Worm (Caenorhabditis elegans): Measurements from ENCODE around the gene nhr-181.

DNA sequence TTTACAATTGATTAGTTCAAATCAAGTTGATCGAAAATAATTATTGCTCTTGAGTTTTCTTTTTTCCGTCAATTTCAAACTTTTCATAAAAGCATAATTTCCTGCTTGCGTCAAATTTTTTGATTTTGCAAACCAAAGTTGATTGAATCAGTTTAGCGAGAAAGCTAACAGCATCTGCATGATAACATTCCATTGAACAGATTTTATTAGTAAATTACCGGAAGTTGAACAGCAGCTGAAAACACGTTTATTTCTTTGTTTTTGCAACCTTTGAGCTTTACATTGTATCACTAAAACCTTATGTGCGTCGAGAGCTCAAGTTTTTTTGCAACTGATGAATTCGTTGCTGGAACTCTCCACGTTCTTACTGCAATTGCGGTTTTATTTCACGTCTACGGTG, 47.3 kb upstream of the nhr-181 start, which contains the start of gene srh-169:
- TF ChIP-seq rpc-1 (optimal IDR thresholded peaks at IDR 0.05) (no peak), rpc-1 (tag; optimal IDR thresholded peaks at IDR 0.05) (no peak), unc-130 (GFP tag; optimal IDR thresholded peaks at IDR 0.05) (no peak), somi-1 (GFP tag; optimal IDR thresholded peaks at IDR 0.05) (no peak), madf-8 (GFP tag; conservative IDR thresholded peaks at IDR 0.05) (no peak), repo-1 (tag; optimal IDR thresholded peaks at IDR 0.05) (no peak), pbrm-1 (GFP tag; IDR thresholded peaks at IDR 0.05) (no peak), F22D6.2 (tag; optimal IDR thresholded peaks at IDR 0.05) (no peak)

Data from whole organism, young adult.